Worm (Caenorhabditis elegans) whole organism, L3 larva: Measurements from ENCODE around the gene gphr-2.

Experiments
- R02D3.7 ChIP-seq: fragments of 150-350 bp; optimal IDR thresholded peaks from 2 replicates; lab custom pipeline; 2014; ENCODE audit warnings: missing biosample characterization, missing genetic modification characterization
- aly-2 ChIP-seq: fragments of 150-350 bp; optimal IDR thresholded peaks from 2 replicates; lab custom pipeline; 2014; ENCODE audit warnings: missing biosample characterization, missing genetic modification characterization
- ceh-16 ChIP-seq: sonication (generic microtip); optimal IDR thresholded peaks from 2 replicates; lab custom pipeline; 2017; ENCODE audit warnings: missing biosample characterization, missing genetic modification characterization
- ceh-28 ChIP-seq: fragments of 150-350 bp; optimal IDR thresholded peaks from 2 replicates; lab custom pipeline; 2014; ENCODE audit warnings: missing biosample characterization, missing genetic modification reagents, missing genetic modification characterization
- ceh-82 ChIP-seq: fragments of 150-350 bp; optimal IDR thresholded peaks from 2 replicates; lab custom pipeline; 2014; ENCODE audit warnings: missing biosample characterization, missing genetic modification characterization
- ceh-9 ChIP-seq: sonication (generic microtip); optimal IDR thresholded peaks from 2 replicates; lab custom pipeline; 2018; ENCODE audit warnings: missing biosample characterization, missing genetic modification characterization
- daf-12 ChIP-seq: fragments of 150-350 bp; optimal IDR thresholded peaks from 2 replicates; lab custom pipeline; 2014; ENCODE audit warnings: missing biosample characterization, missing genetic modification reagents, missing genetic modification characterization
- egl-27 ChIP-seq: sonication (generic microtip); optimal IDR thresholded peaks from 4 replicates; lab custom pipeline; 2017; ENCODE audit warnings: missing biosample characterization, missing genetic modification reagents, missing genetic modification characterization
- elt-1 ChIP-seq: fragments of 150-350 bp; optimal IDR thresholded peaks from 2 replicates; lab custom pipeline; 2014; ENCODE audit warnings: missing biosample characterization, missing genetic modification characterization
- elt-2 ChIP-seq: sonication (generic microtip); optimal IDR thresholded peaks from 2 replicates; lab custom pipeline; 2016; ENCODE audit warnings: missing genetic modification reagents, mild to moderate bottlenecking, missing genetic modification characterization, missing compliant biosample characterization
- elt-3 ChIP-seq, 3 experiments: fragments of 150-350 bp in 1 of 3; sonication (generic microtip) in 2 of 3; optimal IDR thresholded peaks; 2 replicates in 2 of 3; 4 replicates in 1 of 3; lab custom pipeline; 2014 to 2017; ENCODE audit warnings: missing biosample characterization in 3 of 3, missing genetic modification characterization in 3 of 3
- eor-1 ChIP-seq, 2 experiments: fragments of 150-350 bp; optimal IDR thresholded peaks; 2 replicates each; lab custom pipeline; 2014 to 2018; ENCODE audit warnings: missing biosample characterization in 2 of 2, missing genetic modification characterization in 2 of 2
- fkh-10 ChIP-seq: sonication (generic microtip); optimal IDR thresholded peaks from 2 replicates; lab custom pipeline; 2017; ENCODE audit warnings: missing biosample characterization, missing genetic modification reagents, missing genetic modification characterization
- fkh-2 ChIP-seq: fragments of 150-350 bp; optimal IDR thresholded peaks from 2 replicates; lab custom pipeline; 2014; ENCODE audit warnings: missing biosample characterization, missing genetic modification reagents, missing genetic modification characterization
- jun-1 ChIP-seq: fragments of 150-350 bp; optimal IDR thresholded peaks from 2 replicates; lab custom pipeline; 2014; ENCODE audit warnings: missing biosample characterization, missing genetic modification reagents, missing genetic modification characterization
- lin-15B ChIP-seq: fragments of 150-350 bp; optimal IDR thresholded peaks from 2 replicates; lab custom pipeline; 2014; ENCODE audit warnings: missing biosample characterization, missing genetic modification characterization
- lin-39 ChIP-seq: fragments of 150-350 bp; optimal IDR thresholded peaks from 2 replicates; lab custom pipeline; 2018; ENCODE audit warnings: missing biosample characterization, missing genetic modification reagents, missing genetic modification characterization
- lsy-12 ChIP-seq: sonication (generic microtip); optimal IDR thresholded peaks from 2 replicates; lab custom pipeline; 2016; ENCODE audit warnings: mild to moderate bottlenecking, missing genetic modification characterization, missing compliant biosample characterization
- mdl-1 ChIP-seq: fragments of 150-350 bp; optimal IDR thresholded peaks from 2 replicates; lab custom pipeline; 2014; ENCODE audit warnings: missing biosample characterization, missing genetic modification characterization
- nfya-1 ChIP-seq: sonication (generic microtip); optimal IDR thresholded peaks from 2 replicates; lab custom pipeline; 2017; ENCODE audit warnings: missing genetic modification characterization, mild to moderate bottlenecking, missing compliant biosample characterization, antibody characterized with exemption, moderate library complexity; ENCODE audit not compliant: insufficient read depth
- nhr-11 ChIP-seq: fragments of 150-350 bp; optimal IDR thresholded peaks from 2 replicates; lab custom pipeline; 2014; ENCODE audit warnings: missing biosample characterization, missing genetic modification characterization
- nhr-12 ChIP-seq: fragments of 150-350 bp; optimal IDR thresholded peaks from 2 replicates; lab custom pipeline; 2014; ENCODE audit warnings: missing biosample characterization, missing genetic modification characterization
- nhr-23 ChIP-seq: fragments of 150-350 bp; optimal IDR thresholded peaks from 2 replicates; lab custom pipeline; 2014; ENCODE audit warnings: missing biosample characterization, missing genetic modification reagents, missing genetic modification characterization
- nhr-25 ChIP-seq: sonication (generic microtip); optimal IDR thresholded peaks from 2 replicates; lab custom pipeline; 2017; ENCODE audit warnings: missing biosample characterization, missing genetic modification characterization
- nhr-28 ChIP-seq: fragments of 150-350 bp; optimal IDR thresholded peaks from 2 replicates; lab custom pipeline; 2014; ENCODE audit warnings: missing biosample characterization, missing genetic modification characterization
- nhr-43 ChIP-seq: sonication (generic microtip); optimal IDR thresholded peaks from 2 replicates; lab custom pipeline; 2016; ENCODE audit warnings: mild to moderate bottlenecking, missing genetic modification characterization, missing compliant biosample characterization; ENCODE audit not compliant: poor library complexity, severe bottlenecking
- nhr-76 ChIP-seq: fragments of 150-350 bp; sonication (generic microtip); optimal IDR thresholded peaks from 5 replicates; lab custom pipeline; 2014; ENCODE audit warnings: missing biosample characterization, missing genetic modification characterization
- nhr-77 ChIP-seq: fragments of 150-350 bp; optimal IDR thresholded peaks from 2 replicates; lab custom pipeline; 2014; ENCODE audit warnings: missing biosample characterization, missing genetic modification characterization
- pha-4 ChIP-seq: fragments of 150-350 bp; optimal IDR thresholded peaks from 2 replicates; lab custom pipeline; 2014; ENCODE audit warnings: missing biosample characterization, missing genetic modification reagents, missing genetic modification characterization
- pqm-1 ChIP-seq: fragments of 150-350 bp; optimal IDR thresholded peaks from 2 replicates; lab custom pipeline; 2017; ENCODE audit warnings: missing biosample characterization, missing genetic modification characterization, inconsistent platforms
- sea-2 ChIP-seq: fragments of 150-350 bp; sonication (generic microtip); optimal IDR thresholded peaks from 4 replicates; lab custom pipeline; 2014; ENCODE audit warnings: missing biosample characterization, missing genetic modification reagents, missing genetic modification characterization
- skn-1 ChIP-seq: fragments of 150-350 bp; optimal IDR thresholded peaks from 2 replicates; lab custom pipeline; 2014; ENCODE audit warnings: missing biosample characterization, missing genetic modification characterization
- tbx-2 ChIP-seq: sonication (generic microtip); optimal IDR thresholded peaks from 2 replicates; lab custom pipeline; 2016; ENCODE audit warnings: mild to moderate bottlenecking, missing genetic modification characterization, missing compliant biosample characterization
- unc-39 ChIP-seq: sonication (generic microtip); optimal IDR thresholded peaks from 4 replicates; lab custom pipeline; 2017; ENCODE audit warnings: missing biosample characterization, missing genetic modification characterization
- unc-62 ChIP-seq: fragments of 150-350 bp; sonication (generic microtip); optimal IDR thresholded peaks from 4 replicates; lab custom pipeline; 2014; ENCODE audit warnings: missing biosample characterization, missing genetic modification reagents, missing genetic modification characterization
- zag-1 ChIP-seq: fragments of 150-350 bp; optimal IDR thresholded peaks from 2 replicates; lab custom pipeline; 2014; ENCODE audit warnings: missing biosample characterization, missing genetic modification characterization
- ztf-11 ChIP-seq: fragments of 150-350 bp; optimal IDR thresholded peaks from 2 replicates; lab custom pipeline; 2014; ENCODE audit warnings: missing biosample characterization, missing genetic modification characterization
- ztf-4 ChIP-seq: fragments of 150-350 bp; optimal IDR thresholded peaks from 2 replicates; lab custom pipeline; 2014; ENCODE audit warnings: missing biosample characterization, missing genetic modification characterization

gphr-2 gene

DNA sequence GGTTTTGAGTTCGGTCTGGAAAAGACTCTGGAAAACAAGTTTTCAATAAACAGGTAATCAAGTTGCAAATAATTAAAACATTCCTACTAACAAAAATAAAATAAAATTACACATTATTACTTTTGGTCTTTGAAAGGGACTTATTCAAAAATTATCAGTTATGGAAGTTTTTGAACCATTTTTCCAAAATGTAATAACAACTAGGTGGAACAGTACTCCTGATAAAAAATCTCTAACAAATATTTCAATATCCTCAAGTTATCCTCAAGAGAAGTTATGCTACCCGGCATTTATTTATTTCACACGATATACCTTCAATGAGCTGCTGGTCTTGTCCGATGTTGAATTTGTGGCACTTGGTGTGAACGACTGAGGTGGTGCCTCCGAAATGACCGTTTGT lies 32.2 kb upstream of the gphr-2 start:
- no peak for TF ChIP-seq elt-1 (tag; lab: Kevin White, UChicago)
- TF ChIP-seq ceh-16 (tag; lab: Kevin White, UChicago): no peak
- no peak for TF ChIP-seq egl-27 (tag; lab: Kevin White, UChicago)
- no peak for TF ChIP-seq skn-1
- TF ChIP-seq nhr-76: no peak
- TF ChIP-seq lsy-12: no peak
- no peak for TF ChIP-seq elt-2

DNA sequence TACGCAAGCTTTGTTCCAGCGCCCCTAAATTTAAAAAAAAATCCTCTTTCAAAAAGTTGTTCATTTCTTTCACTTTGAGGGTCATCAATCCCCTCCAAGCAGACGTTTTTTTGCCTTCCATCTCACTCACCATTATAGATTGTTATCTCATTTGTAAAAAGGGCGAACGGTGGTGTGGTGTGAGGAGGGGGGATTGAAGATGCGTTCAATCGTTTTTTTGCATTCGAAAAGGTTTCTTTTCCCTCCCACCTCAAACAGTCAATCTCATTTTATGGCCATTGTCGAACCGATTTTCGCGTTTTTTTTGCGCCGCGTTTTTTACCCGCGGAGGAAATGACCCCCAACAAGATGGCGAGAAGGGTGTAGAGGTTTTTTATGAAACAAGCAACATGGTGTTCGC lies 31.3 kb upstream of the gphr-2 start:
- TF ChIP-seq unc-62 (GFP tag; lab: Kevin White, UChicago) (no peak), pqm-1 (tag; lab: Kevin White, UChicago) (no peak), lin-39 (tag; lab: Kevin White, UChicago) (peak; percentile 16), nhr-25 (tag; lab: Kevin White, UChicago) (peak; percentile 84), zag-1 (tag; lab: Kevin White, UChicago) (no peak), fkh-10 (GFP tag; lab: Kevin White, UChicago) (no peak), elt-1 (tag; lab: Kevin White, UChicago) (peak; percentile 72), nhr-11 (tag; lab: Kevin White, UChicago) (no peak), ceh-9 (no peak), elt-2 (no peak)

DNA sequence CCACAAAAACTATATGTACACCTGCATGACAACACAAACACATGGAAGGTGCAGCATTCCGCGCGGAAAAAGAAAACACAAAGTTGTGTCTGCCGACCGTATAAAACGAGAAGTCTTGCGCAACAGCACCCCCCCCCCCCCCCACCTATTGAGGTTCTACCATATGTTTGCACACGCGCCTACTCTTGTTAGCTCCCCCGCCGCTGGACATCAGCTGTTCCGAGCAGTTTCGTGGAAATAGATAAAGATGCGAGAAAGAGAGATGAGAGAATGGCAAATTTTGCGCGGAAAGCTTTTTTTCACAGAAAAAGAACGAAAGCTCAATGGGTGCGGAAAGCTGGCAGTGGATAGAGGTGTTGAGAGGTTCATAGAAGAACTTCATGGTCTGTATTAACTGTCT lies 28.1 kb upstream of the gphr-2 start:
- TF ChIP-seq pha-4 (peak; percentile 10), nhr-23 (tag; lab: Kevin White, UChicago) (no peak), lsy-12 (no peak), ceh-82 (tag; lab: Kevin White, UChicago) (no peak), lin-15B (tag; lab: Kevin White, UChicago) (no peak), nhr-12 (tag; lab: Kevin White, UChicago) (no peak), elt-2 (no peak)
- TF ChIP-seq, all 47 proteins: peak for 1

DNA sequence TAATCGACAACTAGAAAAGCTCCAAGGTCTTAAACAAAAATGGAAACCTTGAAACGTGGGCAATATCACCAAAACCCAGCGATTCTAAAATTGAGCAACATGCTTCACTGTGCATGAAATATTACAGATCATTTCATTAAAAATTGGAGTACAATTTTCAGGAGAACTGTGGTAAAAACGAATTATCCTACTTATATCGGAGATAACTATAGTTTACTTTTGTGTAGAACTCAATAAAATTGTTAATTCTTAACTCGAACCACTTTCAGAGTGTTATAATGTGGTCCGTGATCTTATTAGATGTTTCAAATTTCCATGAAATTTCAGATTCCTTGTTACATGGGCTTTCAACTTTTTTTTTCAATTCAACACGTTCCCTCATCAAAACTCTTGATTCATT lies 27.7 kb upstream of the gphr-2 start, which contains the start of gene K04G11.1:
Gene K04G11.1, plus strand, starts transcription at position 301 of the 400 bp plus-strand sequence.
- no peak for TF ChIP-seq lsy-12
- no peak for TF ChIP-seq ceh-16 (tag; lab: Kevin White, UChicago)
- no peak for TF ChIP-seq ceh-28 (tag; lab: Kevin White, UChicago)
- no peak for TF ChIP-seq mdl-1
- no peak for TF ChIP-seq R02D3.7 (tag; lab: Kevin White, UChicago)
- TF ChIP-seq elt-3 (tag; optimal IDR thresholded peaks at IDR 0.05; lab: Kevin White, UChicago): no peak
- TF ChIP-seq sea-2 (GFP tag; lab: Kevin White, UChicago): no peak
- no peak for TF ChIP-seq ztf-11
- TF ChIP-seq unc-62 (GFP tag; lab: Kevin White, UChicago): no peak
- no peak for TF ChIP-seq ztf-4 (tag; lab: Kevin White, UChicago)
- TF ChIP-seq nhr-77: no peak
- TF ChIP-seq fkh-2 (tag; lab: Kevin White, UChicago): no peak
- TF ChIP-seq eor-1 (tag; optimal IDR thresholded peaks at IDR 0.05; lab: Kevin White, UChicago): no peak
- TF ChIP-seq jun-1 (tag; lab: Kevin White, UChicago): no peak
- no peak for TF ChIP-seq nhr-28 (tag; lab: Kevin White, UChicago)
- TF ChIP-seq lin-15B (tag; lab: Kevin White, UChicago): no peak

DNA sequence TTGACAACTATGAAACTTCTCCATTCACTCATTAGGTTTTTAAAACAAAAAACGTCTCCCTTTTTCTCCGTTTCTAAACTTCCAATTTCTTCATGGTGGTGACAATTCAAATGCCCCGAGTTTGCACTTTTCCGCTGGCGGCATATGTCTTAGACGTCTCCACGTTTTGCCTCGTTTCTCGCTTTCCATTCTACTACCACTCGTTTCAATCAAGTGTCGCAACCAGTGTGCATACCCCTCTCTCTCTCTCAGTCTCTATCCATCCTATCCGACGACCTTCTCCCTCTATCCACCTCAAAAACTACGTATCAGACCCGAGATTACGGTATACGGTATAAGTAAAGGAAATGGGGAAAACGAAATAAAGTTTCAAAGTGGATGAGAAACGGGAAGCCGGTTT lies 26.6 kb upstream of the gphr-2 start:
- TF ChIP-seq nhr-23 (tag; lab: Kevin White, UChicago) (peak; percentile 47), elt-3 (tag; optimal IDR thresholded peaks at IDR 0.05; lab: Kevin White, UChicago) (no peak), unc-39 (tag; lab: Kevin White, UChicago) (no peak), tbx-2 (tag; lab: Kevin White, UChicago) (no peak), nhr-43 (tag; lab: Kevin White, UChicago) (no peak), nhr-77 (no peak), daf-12 (peak; percentile 34), pqm-1 (tag; lab: Kevin White, UChicago) (no peak), ceh-16 (tag; lab: Kevin White, UChicago) (no peak), nfya-1 (peak; percentile 84), nhr-25 (tag; lab: Kevin White, UChicago) (peak; percentile 90), egl-27 (tag; lab: Kevin White, UChicago) (no peak), aly-2 (tag; lab: Kevin White, UChicago) (no peak), unc-62 (GFP tag; lab: Kevin White, UChicago) (no peak)
